Worm (Caenorhabditis elegans): ENCODE results near the gene mnk-1.

Gene mnk-1

ce11 chrII:10569498-10569897 is 14.7 kb upstream of the mnk-1 start:
- TF ChIP-seq sup-37 (GFP tag; optimal IDR thresholded peaks at IDR 0.05) (no peak), sptf-1 (tag; optimal IDR thresholded peaks at IDR 0.05) (no peak), nhr-85 (tag) (no peak), hlh-17 (GFP tag; optimal IDR thresholded peaks at IDR 0.05; ENCODE audit: borderline replicate concordance) (no peak), nhr-47 (tag; optimal IDR thresholded peaks at IDR 0.05) (no peak), rnt-1 (tag; optimal IDR thresholded peaks at IDR 0.05) (peak; percentile 44), F16B12.6 (tag; optimal IDR thresholded peaks at IDR 0.05) (no peak), alr-1 (tag; optimal IDR thresholded peaks at IDR 0.05; ENCODE audit: borderline replicate concordance) (no peak), mab-9 (GFP tag; IDR thresholded peaks at IDR 0.05) (no peak), lin-14 (GFP tag; optimal IDR thresholded peaks at IDR 0.05) (peak; percentile 79), nhr-84 (tag; optimal IDR thresholded peaks at IDR 0.05) (no peak), unc-86 (tag; optimal IDR thresholded peaks at IDR 0.05) (no peak), ces-1 (GFP tag; optimal IDR thresholded peaks at IDR 0.05) (no peak), ets-5 (GFP tag; IDR thresholded peaks at IDR 0.05) (no peak), nhr-90 (tag; optimal IDR thresholded peaks at IDR 0.05; ENCODE audit: poor library complexity) (no peak), skn-1 (tag; optimal IDR thresholded peaks at IDR 0.05) (no peak), ztf-11 (tag; optimal IDR thresholded peaks at IDR 0.05) (no peak), egl-27 (tag; optimal IDR thresholded peaks at IDR 0.05) (no peak), ceh-63 (GFP tag; optimal IDR thresholded peaks at IDR 0.05) (no peak), pag-3 (tag; optimal IDR thresholded peaks at IDR 0.05; ENCODE audit: borderline replicate concordance, insufficient read depth) (peak; percentile 86), efl-1 (optimal IDR thresholded peaks at IDR 0.05) (peak in 1 of 2 experiments; percentile 3), efl-1 (GFP tag; optimal IDR thresholded peaks at IDR 0.05 in 1 of 2) (no peak), snu-23 (GFP tag; optimal IDR thresholded peaks at IDR 0.05) (no peak), lsy-2 (tag; optimal IDR thresholded peaks at IDR 0.05) (peak in 1 of 2 experiments; percentile 13), efl-3 (GFP tag; optimal IDR thresholded peaks at IDR 0.05) (no peak), elt-2 (tag; optimal IDR thresholded peaks at IDR 0.05) (no peak), nhr-12 (tag; optimal IDR thresholded peaks at IDR 0.05) (no peak), unc-98 (GFP tag; IDR thresholded peaks at IDR 0.05) (no peak), nhr-71 (tag; optimal IDR thresholded peaks at IDR 0.05) (peak; percentile 43), hpl-2 (GFP tag; optimal IDR thresholded peaks at IDR 0.05) (no peak), aha-1 (tag; optimal IDR thresholded peaks at IDR 0.05) (no peak)

ce11 chrII:10566458-10566857 is 11.6 kb upstream of the mnk-1 start:
- no peak for TF ChIP-seq irx-1 (tag; optimal IDR thresholded peaks at IDR 0.05)
- TF ChIP-seq lin-14 (GFP tag; optimal IDR thresholded peaks at IDR 0.05) = peak; percentile 30
- TF ChIP-seq hlh-4 (tag; optimal IDR thresholded peaks at IDR 0.05) = no peak
- TF ChIP-seq ceh-8 (GFP tag; optimal IDR thresholded peaks at IDR 0.05) = no peak

- TF ChIP-seq egl-13 (tag; optimal IDR thresholded peaks at IDR 0.05) (no peak), ceh-90 (tag; optimal IDR thresholded peaks at IDR 0.05) (no peak), efl-1 (optimal IDR thresholded peaks at IDR 0.05) (no peak), efl-1 (GFP tag; optimal IDR thresholded peaks at IDR 0.05 in 1 of 2) (peak in 1 of 2 experiments; percentile 30), unc-130 (tag; optimal IDR thresholded peaks at IDR 0.05) (no peak), fkh-10 (GFP tag; optimal IDR thresholded peaks at IDR 0.05) (no peak), nhr-20 (tag; optimal IDR thresholded peaks at IDR 0.05) (no peak)
These were observed 9.7 kb upstream of the mnk-1 start, which contains the start of the genes C06A1.6 and C06A1.7 for ce11 chrII:10564578-10564977. TSS of gene C06A1.6 (minus strand) at chrII:10564678. TSS of gene C06A1.7 (plus strand) at chrII:10564891.
